Worm (Caenorhabditis elegans) whole organism, L3 larva: ENCODE measurements around the gene lec-2.

ENCODE experiments used
- aly-2 ChIP-seq: fragments of 150-350 bp; optimal IDR thresholded peaks from 2 replicates; lab custom pipeline; 2014; ENCODE audit warnings: missing biosample characterization, missing genetic modification characterization
- ama-1 ChIP-seq: fragments of 150-350 bp; optimal IDR thresholded peaks from 2 replicates; lab custom pipeline; 2018
- elt-1 ChIP-seq: fragments of 150-350 bp; optimal IDR thresholded peaks from 2 replicates; lab custom pipeline; 2014; ENCODE audit warnings: missing biosample characterization, missing genetic modification characterization
- jun-1 ChIP-seq: fragments of 150-350 bp; optimal IDR thresholded peaks from 2 replicates; lab custom pipeline; 2014; ENCODE audit warnings: missing biosample characterization, missing genetic modification reagents, missing genetic modification characterization
- nfya-1 ChIP-seq: sonication (generic microtip); optimal IDR thresholded peaks from 2 replicates; lab custom pipeline; 2017; ENCODE audit warnings: missing genetic modification characterization, mild to moderate bottlenecking, missing compliant biosample characterization, antibody characterized with exemption, moderate library complexity; ENCODE audit not compliant: insufficient read depth
- nhr-11 ChIP-seq: fragments of 150-350 bp; optimal IDR thresholded peaks from 2 replicates; lab custom pipeline; 2014; ENCODE audit warnings: missing biosample characterization, missing genetic modification characterization
- nhr-25 ChIP-seq: sonication (generic microtip); optimal IDR thresholded peaks from 2 replicates; lab custom pipeline; 2017; ENCODE audit warnings: missing biosample characterization, missing genetic modification characterization
- nhr-77 ChIP-seq: fragments of 150-350 bp; optimal IDR thresholded peaks from 2 replicates; lab custom pipeline; 2014; ENCODE audit warnings: missing biosample characterization, missing genetic modification characterization
- pha-4 ChIP-seq: fragments of 150-350 bp; optimal IDR thresholded peaks from 2 replicates; lab custom pipeline; 2014; ENCODE audit warnings: missing biosample characterization, missing genetic modification reagents, missing genetic modification characterization
- sea-2 ChIP-seq: fragments of 150-350 bp; sonication (generic microtip); optimal IDR thresholded peaks from 4 replicates; lab custom pipeline; 2014; ENCODE audit warnings: missing biosample characterization, missing genetic modification reagents, missing genetic modification characterization
- unc-62 ChIP-seq: fragments of 150-350 bp; sonication (generic microtip); optimal IDR thresholded peaks from 4 replicates; lab custom pipeline; 2014; ENCODE audit warnings: missing biosample characterization, missing genetic modification reagents, missing genetic modification characterization
- zag-1 ChIP-seq: fragments of 150-350 bp; optimal IDR thresholded peaks from 2 replicates; lab custom pipeline; 2014; ENCODE audit warnings: missing biosample characterization, missing genetic modification characterization

- TF ChIP-seq jun-1 (tag; lab: Kevin White, UChicago) (no peak), elt-1 (no peak), ama-1 (lab: Kevin White, UChicago) (no peak), aly-2 (no peak), unc-62 (GFP tag; lab: Kevin White, UChicago) (no peak), nfya-1 (no peak), nhr-77 (tag; lab: Kevin White, UChicago) (no peak), zag-1 (tag; lab: Kevin White, UChicago) (no peak), nhr-25 (tag; lab: Kevin White, UChicago) (no peak), pha-4 (no peak), sea-2 (no peak), nhr-11 (no peak)
Observed at ce11 chrII:9994679-9995078, 21.3 kb downstream of the lec-2 start.
